Worm (Caenorhabditis elegans): ENCODE measurements around the gene F14D7.6.

DNA sequence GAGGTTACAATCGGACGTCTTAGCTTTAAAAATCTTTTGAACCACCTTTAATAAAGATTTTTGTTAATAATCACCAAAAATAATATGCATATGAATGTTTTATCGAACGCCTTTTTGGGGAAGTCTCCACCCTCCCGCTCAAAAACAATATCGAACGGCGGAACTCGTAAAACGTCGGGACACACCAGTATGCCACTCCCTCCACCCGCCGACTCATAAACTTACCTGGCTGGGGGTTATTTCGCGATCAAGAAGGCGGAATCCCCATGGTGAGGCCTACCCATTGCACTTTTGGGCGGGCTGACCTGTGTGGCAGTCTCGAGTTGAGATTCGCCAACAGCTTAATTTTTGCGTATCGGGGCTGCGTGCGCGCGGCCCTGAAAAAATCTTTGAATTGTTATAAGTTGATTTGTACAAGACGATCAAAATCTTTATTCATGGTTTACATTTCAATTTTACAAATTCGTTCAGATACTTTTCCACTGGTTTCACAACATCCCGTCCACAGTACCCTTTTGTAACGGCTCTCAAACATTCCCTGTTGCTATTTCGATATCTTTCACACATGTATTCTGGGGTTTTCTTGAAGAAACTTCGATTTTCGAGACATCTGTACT, 33.8 kb upstream of the F14D7.6 start:
- TF ChIP-seq ref-1 (GFP tag; conservative IDR thresholded peaks at IDR 0.05), result no peak
- TF ChIP-seq ztf-23 (GFP tag; IDR thresholded peaks at IDR 0.05), result no peak

All from whole organism, midembryonic.